Fruit fly (Drosophila melanogaster) whole organism, pupa: ENCODE results near the gene CG17660.

ENCODE experiments used
- CG10348 ChIP-seq: fragments of 200-800 bp; sonication (Bioruptor generic); IDR thresholded peaks from 2 replicates; pipeline ENCODE4 v1.3.6; 2022; ENCODE audit warnings: missing biosample characterization, missing genetic modification characterization
- CG12605 ChIP-seq: fragments of 200-800 bp; sonication (Bioruptor generic); IDR thresholded peaks from 2 replicates; pipeline ENCODE4 v1.3.6; 2022; ENCODE audit warnings: missing biosample characterization, missing genetic modification characterization
- CG13204 ChIP-seq: fragments of 200-800 bp; sonication (Bioruptor generic); optimal IDR thresholded peaks from 2 replicates; lab custom pipeline; 2018; ENCODE audit warnings: missing biosample characterization, mild to moderate bottlenecking, missing genetic modification characterization, moderate library complexity
- CG14655 ChIP-seq: fragments of 200-800 bp; sonication (Bioruptor generic); optimal IDR thresholded peaks from 3 replicates; lab custom pipeline; 2017; ENCODE audit warnings: mild to moderate bottlenecking, missing biosample characterization, missing genetic modification reagents, missing genetic modification characterization
- CG15710 ChIP-seq: fragments of 200-800 bp; sonication (Bioruptor generic); optimal IDR thresholded peaks from 2 replicates; lab custom pipeline; 2018; ENCODE audit warnings: missing biosample characterization, mild to moderate bottlenecking, missing genetic modification characterization, moderate library complexity
- CG17806 ChIP-seq: fragments of 200-800 bp; sonication (Bioruptor generic); optimal IDR thresholded peaks from 2 replicates; lab custom pipeline; 2018; ENCODE audit warnings: missing biosample characterization, mild to moderate bottlenecking, missing genetic modification characterization, moderate library complexity
- CG32121 ChIP-seq: fragments of 200-800 bp; sonication (Bioruptor generic); IDR thresholded peaks from 2 replicates; pipeline ENCODE4 v1.3.6; 2022; ENCODE audit warnings: missing biosample characterization, missing genetic modification characterization
- CG34367 ChIP-seq: fragments of 200-800 bp; sonication (Bioruptor generic); optimal IDR thresholded peaks from 2 replicates; lab custom pipeline; 2018; ENCODE audit warnings: missing biosample characterization, mild to moderate bottlenecking, missing genetic modification characterization
- CG4496 ChIP-seq: fragments of 200-800 bp; sonication (Bioruptor generic); IDR thresholded peaks from 3 replicates; pipeline ENCODE4 v1.3.6; 2022; ENCODE audit warnings: missing biosample characterization, missing genetic modification characterization
- CG8159 ChIP-seq: fragments of 200-800 bp; sonication (Bioruptor generic); optimal IDR thresholded peaks from 3 replicates; lab custom pipeline; 2018; ENCODE audit warnings: missing biosample characterization, mild to moderate bottlenecking, missing genetic modification characterization, moderate library complexity
- CG8301 ChIP-seq: fragments of 200-800 bp; sonication (Bioruptor generic); optimal IDR thresholded peaks from 2 replicates; lab custom pipeline; 2018; ENCODE audit warnings: missing biosample characterization, mild to moderate bottlenecking, missing genetic modification characterization
- CG9948 ChIP-seq: fragments of 200-800 bp; sonication (Bioruptor generic); optimal IDR thresholded peaks from 2 replicates; lab custom pipeline; 2018; ENCODE audit warnings: missing biosample characterization, mild to moderate bottlenecking, missing genetic modification characterization, moderate library complexity
- D1 ChIP-seq: fragments of 200-800 bp; sonication (Bioruptor generic); optimal IDR thresholded peaks from 2 replicates; lab custom pipeline; 2018; ENCODE audit warnings: missing biosample characterization, mild to moderate bottlenecking, missing genetic modification characterization, moderate library complexity
- EcR ChIP-seq: fragments of 200-800 bp; sonication (Bioruptor generic); optimal IDR thresholded peaks from 3 replicates; lab custom pipeline; 2019; ENCODE audit warnings: missing biosample characterization, missing genetic modification characterization, mild to moderate bottlenecking, moderate library complexity, missing genetic modification reagents
- Ets98B ChIP-seq: fragments of 200-800 bp; sonication (Bioruptor generic); IDR thresholded peaks from 2 replicates; pipeline ENCODE4 v1.3.6; 2022; ENCODE audit warnings: missing biosample characterization, missing genetic modification characterization
- Pif1A ChIP-seq: fragments of 200-800 bp; sonication (Bioruptor generic); optimal IDR thresholded peaks from 3 replicates; lab custom pipeline; 2016; ENCODE audit warnings: missing biosample characterization, missing genetic modification characterization
- Pif1B ChIP-seq: fragments of 200-800 bp; sonication (Bioruptor generic); optimal IDR thresholded peaks from 3 replicates; lab custom pipeline; 2016; ENCODE audit warnings: missing biosample characterization, missing genetic modification characterization
- Snoo ChIP-seq: fragments of 200-800 bp; sonication (Bioruptor generic); optimal IDR thresholded peaks from 3 replicates; lab custom pipeline; 2017; ENCODE audit warnings: missing biosample characterization, mild to moderate bottlenecking, missing genetic modification characterization, inconsistent platforms
- fd96Ca ChIP-seq: fragments of 200-800 bp; sonication (Bioruptor generic); IDR thresholded peaks from 3 replicates; pipeline ENCODE4 v1.3.6; 2022; ENCODE audit warnings: missing biosample characterization, missing genetic modification characterization
- gl ChIP-seq: fragments of 200-800 bp; sonication (Bioruptor generic); optimal IDR thresholded peaks from 2 replicates; lab custom pipeline; 2018; ENCODE audit warnings: missing biosample characterization, mild to moderate bottlenecking, missing genetic modification characterization
- rn ChIP-seq: fragments of 200-800 bp; sonication (Bioruptor generic); IDR thresholded peaks from 2 replicates; pipeline ENCODE4 v1.3.6; 2022; ENCODE audit warnings: missing biosample characterization, missing genetic modification characterization

CG17660 gene

dm6 chr2L:1738054-1738453, 27.8 kb upstream of the CG17660 start:
- TF ChIP-seq CG14655 (GFP tag; lab: Kevin White, UChicago) (peak; percentile 66), CG4496 (GFP tag; lab: Robert Waterston, UW) (no peak), CG17806 (tag; lab: Kevin White, UChicago) (peak; percentile 21), CG9948 (tag; lab: Kevin White, UChicago) (no peak), Pif1A (GFP tag; lab: Kevin White, UChicago) (peak; percentile 40), CG8301 (peak; percentile 75), CG32121 (GFP tag; lab: Robert Waterston, UW) (no peak), CG12605 (no peak)

- TF ChIP-seq CG34367 (tag; lab: Kevin White, UChicago) (peak; percentile 60), EcR (no peak), CG4496 (GFP tag; lab: Robert Waterston, UW) (peak; percentile 92), CG10348 (peak; percentile 81; the same call in 1 of the 2 replicates), CG13204 (GFP tag; lab: Kevin White, UChicago) (no peak), D1 (tag; lab: Kevin White, UChicago) (peak; percentile 78), CG14655 (GFP tag; lab: Kevin White, UChicago) (peak; percentile 96), CG15710 (tag; lab: Kevin White, UChicago) (peak; percentile 76), CG12605 (peak; percentile 79), Pif1B (peak; percentile 93), Pif1A (GFP tag; lab: Kevin White, UChicago) (peak; percentile 95), Ets98B (peak; percentile 94), Snoo (tag; lab: Kevin White, UChicago) (peak; percentile 50), CG32121 (GFP tag; lab: Robert Waterston, UW) (peak; percentile 96), rn (peak; percentile 93), CG8301 (peak; percentile 97), CG17806 (tag; lab: Kevin White, UChicago) (peak; percentile 77), CG9948 (tag; lab: Kevin White, UChicago) (peak; percentile 86), gl (tag; lab: Kevin White, UChicago) (peak; percentile 42), fd96Ca (GFP tag; lab: Robert Waterston, UW) (peak; percentile 94), CG8159 (tag; lab: Kevin White, UChicago) (peak; percentile 78)
These were observed 26.9 kb upstream of the CG17660 start for dm6 chr2L:1737057-1737581.

- TF ChIP-seq CG15710 (tag; lab: Kevin White, UChicago) (no peak), EcR (no peak), gl (tag; lab: Kevin White, UChicago) (no peak), CG10348 (no peak), CG9948 (tag; lab: Kevin White, UChicago) (no peak), CG17806 (tag; lab: Kevin White, UChicago) (no peak), Pif1B (no peak), CG13204 (GFP tag; lab: Kevin White, UChicago) (no peak), CG34367 (tag; lab: Kevin White, UChicago) (no peak), D1 (tag; lab: Kevin White, UChicago) (no peak), CG4496 (GFP tag; lab: Robert Waterston, UW) (no peak)
These were observed 24.9 kb upstream of the CG17660 start for dm6 chr2L:1735133-1735532.

dm6 chr2L:1733155-1733813, 23.1 kb upstream of the CG17660 start:
- no peak for TF ChIP-seq CG14655 (GFP tag; lab: Kevin White, UChicago)
- no peak for TF ChIP-seq CG9948 (tag; lab: Kevin White, UChicago)
- no peak for TF ChIP-seq Ets98B
- peak; percentile 96 for TF ChIP-seq EcR

- TF ChIP-seq CG12605 = no peak
- no peak for TF ChIP-seq Pif1B
- peak; percentile 26 for TF ChIP-seq EcR
- no peak for TF ChIP-seq fd96Ca (GFP tag; lab: Robert Waterston, UW)
- peak; percentile 7 for TF ChIP-seq CG8159 (tag; lab: Kevin White, UChicago)
- TF ChIP-seq gl (tag; lab: Kevin White, UChicago) = no peak
- TF ChIP-seq CG8301 = no peak
- peak; percentile 19; the same call in 1 of the 2 replicates for TF ChIP-seq Ets98B
- TF ChIP-seq rn = no peak
These were observed 22.0 kb upstream of the CG17660 start, which contains the start of the genes CG17652 and CG17646 for dm6 chr2L:1732189-1732588. Gene CG17652 (minus strand): TSS chr2L:1732356. Gene CG17646 (plus strand): TSS chr2L:1732524.

dm6 chr2L:1730914-1731313, 20.7 kb upstream of the CG17660 start:
- TF ChIP-seq CG9948 (tag; lab: Kevin White, UChicago) (no peak), gl (tag; lab: Kevin White, UChicago) (no peak), CG32121 (GFP tag; lab: Robert Waterston, UW) (no peak), CG12605 (no peak), Pif1B (no peak), Ets98B (no peak), CG8301 (no peak), CG34367 (tag; lab: Kevin White, UChicago) (no peak), EcR (no peak), rn (no peak), CG13204 (GFP tag; lab: Kevin White, UChicago) (no peak), Pif1A (GFP tag; lab: Kevin White, UChicago) (no peak), CG10348 (no peak)
